Worm (Caenorhabditis elegans) whole organism, L2 larva: Measurements from ENCODE around the gene lgc-48.

Source experiments
- ama-1 ChIP-seq: fragments of 150-350 bp; optimal IDR thresholded peaks from 2 replicates; lab custom pipeline; 2018; ENCODE audit warnings: inconsistent platforms
- ceh-82 ChIP-seq: fragments of 150-350 bp; optimal IDR thresholded peaks from 2 replicates; lab custom pipeline; 2014; ENCODE audit warnings: missing biosample characterization, missing genetic modification characterization
- dmd-4 ChIP-seq: sonication (generic microtip); optimal IDR thresholded peaks from 2 replicates; lab custom pipeline; 2017; ENCODE audit warnings: missing biosample characterization, missing genetic modification characterization
- egl-27 ChIP-seq: sonication (generic microtip); optimal IDR thresholded peaks from 3 replicates; lab custom pipeline; 2017; ENCODE audit warnings: missing biosample characterization, missing genetic modification reagents, missing genetic modification characterization
- nhr-237 ChIP-seq: fragments of 150-350 bp; optimal IDR thresholded peaks from 2 replicates; lab custom pipeline; 2014; ENCODE audit warnings: missing biosample characterization, missing genetic modification characterization
- skn-1 ChIP-seq: sonication (generic microtip); optimal IDR thresholded peaks from 2 replicates; lab custom pipeline; 2017; ENCODE audit warnings: missing biosample characterization, missing genetic modification characterization
- snpc-4 ChIP-seq: fragments of 150-350 bp; optimal IDR thresholded peaks from 2 replicates; lab custom pipeline; 2014; ENCODE audit warnings: missing biosample characterization, missing genetic modification characterization
- zag-1 ChIP-seq: fragments of 150-350 bp; optimal IDR thresholded peaks from 2 replicates; lab custom pipeline; 2014; ENCODE audit warnings: missing biosample characterization, missing genetic modification characterization
- ztf-4 ChIP-seq: fragments of 150-350 bp; optimal IDR thresholded peaks from 2 replicates; lab custom pipeline; 2014; ENCODE audit warnings: missing biosample characterization, missing genetic modification characterization

DNA sequence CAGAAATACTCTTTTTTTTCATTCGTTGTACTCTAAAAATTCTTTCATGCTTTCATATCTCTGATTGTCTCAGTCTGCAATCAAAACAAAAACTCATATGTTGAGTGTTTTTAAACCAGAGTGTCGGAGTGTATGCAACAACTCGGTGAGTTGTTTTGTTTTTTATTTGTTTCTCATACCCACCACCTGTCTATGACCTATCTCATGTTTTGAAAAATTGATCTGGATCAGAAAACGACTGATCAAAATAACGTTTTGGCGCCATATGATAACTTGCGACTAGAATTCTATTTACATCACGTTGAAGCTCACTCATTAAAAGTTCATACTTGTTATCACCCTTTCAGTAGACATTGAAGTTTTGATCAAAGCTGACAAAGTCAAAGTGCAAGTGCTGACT, 41.3 kb upstream of the lgc-48 start:
- no peak for TF ChIP-seq nhr-237
- TF ChIP-seq ceh-82 = no peak
- TF ChIP-seq snpc-4 (tag; lab: Kevin White, UChicago) = no peak
- no peak for TF ChIP-seq zag-1 (tag; lab: Kevin White, UChicago)
- no peak for TF ChIP-seq dmd-4 (tag; lab: Kevin White, UChicago)
- TF ChIP-seq skn-1 (tag; lab: Kevin White, UChicago) = no peak
- no peak for TF ChIP-seq egl-27
- TF ChIP-seq ama-1 = no peak
- no peak for TF ChIP-seq ztf-4 (tag; lab: Kevin White, UChicago)
